Worm (Caenorhabditis elegans): ENCODE data around the gene coel-1.

The coel-1 gene

DNA sequence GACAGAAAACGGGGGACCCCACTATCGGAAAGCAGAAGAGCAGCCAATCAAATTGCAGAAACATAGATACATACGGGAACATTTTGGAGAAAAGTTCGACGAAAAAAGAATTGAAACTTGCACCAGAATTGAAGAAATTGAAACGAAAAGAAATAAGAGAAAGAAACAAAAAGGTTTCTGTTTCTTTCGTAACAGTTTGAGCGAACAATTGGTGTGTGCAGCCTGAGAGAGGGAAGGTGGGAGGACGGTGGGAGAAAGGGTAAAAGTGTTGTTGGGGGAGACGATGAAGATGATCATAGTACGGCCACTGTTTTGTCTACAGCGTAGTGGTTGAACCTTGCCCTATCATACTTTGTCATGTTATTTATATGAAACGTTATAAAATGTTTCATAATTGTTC is 29.5 kb downstream of the coel-1 start:
- no peak for TF ChIP-seq lin-13 (tag; optimal IDR thresholded peaks at IDR 0.05)
- no peak for TF ChIP-seq elt-3 (tag; optimal IDR thresholded peaks at IDR 0.05)
- no peak for TF ChIP-seq lin-32 (GFP tag; optimal IDR thresholded peaks at IDR 0.05)
- TF ChIP-seq hlh-1 (tag; optimal IDR thresholded peaks at IDR 0.05), result peak; percentile 63
- no peak for TF ChIP-seq zip-8 (tag; optimal IDR thresholded peaks at IDR 0.05)
- TF ChIP-seq snpc-4 (tag; optimal IDR thresholded peaks at IDR 0.05), result no peak
- no peak for TF ChIP-seq ces-1 (GFP tag; optimal IDR thresholded peaks at IDR 0.05)
- no peak for TF ChIP-seq nhr-76 (tag; optimal IDR thresholded peaks at IDR 0.05)
- no peak for TF ChIP-seq drap-1 (GFP tag; optimal IDR thresholded peaks at IDR 0.05)
- TF ChIP-seq sptf-1 (tag; optimal IDR thresholded peaks at IDR 0.05), result no peak
- no peak for TF ChIP-seq cnd-1 (tag; optimal IDR thresholded peaks at IDR 0.05)
- TF ChIP-seq pha-4 (tag; optimal IDR thresholded peaks at IDR 0.05), result no peak
- TF ChIP-seq ceh-83 (GFP tag; optimal IDR thresholded peaks at IDR 0.05), result peak; percentile 37

DNA sequence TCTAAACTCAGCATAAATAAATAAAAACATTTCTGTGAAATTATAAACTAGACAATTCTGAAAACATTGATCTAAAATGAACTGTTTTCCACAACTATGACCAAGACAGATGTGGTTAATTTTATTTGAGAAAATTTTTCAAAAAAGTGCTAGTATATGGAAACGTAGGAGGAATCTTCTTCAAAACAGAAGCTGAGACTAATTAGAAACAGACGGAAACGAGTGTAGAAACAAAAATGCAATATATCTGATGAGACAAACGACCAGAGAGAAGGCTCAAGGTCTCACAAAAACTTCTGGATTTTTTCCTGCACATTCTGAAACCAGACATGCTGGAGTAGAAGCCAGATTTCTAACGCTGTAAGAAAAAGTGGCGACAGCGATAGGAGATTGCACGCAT is 30.5 kb downstream of the coel-1 start:
- no peak for TF ChIP-seq ztf-11 (tag; optimal IDR thresholded peaks at IDR 0.05)

DNA sequence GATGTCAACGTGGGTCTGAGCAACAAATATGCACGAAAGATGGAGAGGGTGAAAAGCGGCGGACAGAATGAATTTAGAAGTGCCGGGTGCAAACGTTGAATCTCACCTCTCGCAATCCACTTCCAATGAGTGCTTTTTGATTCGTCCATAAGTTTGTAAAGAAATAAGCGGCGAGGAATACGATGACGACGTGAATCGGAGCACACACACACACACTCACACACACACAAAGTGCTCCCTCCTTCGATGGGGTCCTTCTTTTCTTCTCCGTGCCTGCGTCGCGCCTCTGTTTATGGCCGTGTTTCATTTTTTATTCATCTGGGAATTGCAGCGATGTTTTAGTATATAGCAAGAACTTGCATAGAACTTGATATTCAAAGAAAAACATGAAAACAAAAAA is 32.0 kb downstream of the coel-1 start, which contains the start of gene paf-2:
paf-2 (minus strand) TSS at position 290 of the 400 bp plus-strand sequence.
- TF ChIP-seq mep-1 (tag; optimal IDR thresholded peaks at IDR 0.05) (no peak), snpc-4 (tag; optimal IDR thresholded peaks at IDR 0.05) (no peak), ces-1 (GFP tag; optimal IDR thresholded peaks at IDR 0.05) (no peak), lin-32 (GFP tag; optimal IDR thresholded peaks at IDR 0.05) (no peak), sptf-1 (tag; optimal IDR thresholded peaks at IDR 0.05) (no peak)

DNA sequence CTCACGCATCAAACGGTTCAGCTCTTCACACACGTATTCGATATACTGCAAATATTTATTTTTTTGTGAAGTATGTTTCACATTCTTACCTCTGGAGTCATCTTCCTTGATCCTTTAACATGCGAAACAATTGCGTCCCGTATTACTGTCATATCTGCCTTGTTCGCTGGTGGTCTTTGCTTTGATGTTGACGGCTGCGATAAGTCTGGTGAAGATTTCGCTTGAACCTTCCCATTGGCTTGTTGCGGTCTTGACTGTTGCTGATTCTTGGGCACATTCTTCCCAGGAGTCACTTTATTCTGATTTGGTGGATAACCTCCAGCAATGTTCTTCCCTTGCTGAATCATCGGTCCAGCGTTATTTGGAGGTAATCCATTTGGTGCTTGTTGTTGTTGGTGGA is 37.7 kb downstream of the coel-1 start:
- TF ChIP-seq nhr-237 (tag; optimal IDR thresholded peaks at IDR 0.05), result no peak
- TF ChIP-seq flh-1 (GFP tag; optimal IDR thresholded peaks at IDR 0.05), result no peak
- TF ChIP-seq lin-32 (GFP tag; optimal IDR thresholded peaks at IDR 0.05), result no peak
- TF ChIP-seq unc-120 (tag; optimal IDR thresholded peaks at IDR 0.05; ENCODE audit: poor library complexity, severe bottlenecking), result no peak
- TF ChIP-seq elt-3 (tag; optimal IDR thresholded peaks at IDR 0.05), result no peak
- TF ChIP-seq mab-5 (tag; optimal IDR thresholded peaks at IDR 0.05), result no peak
- no peak for TF ChIP-seq tbx-8 (GFP tag; optimal IDR thresholded peaks at IDR 0.05)
- no peak for TF ChIP-seq M03D4.4 (tag; optimal IDR thresholded peaks at IDR 0.05)
- no peak for TF ChIP-seq bed-3 (GFP tag; optimal IDR thresholded peaks at IDR 0.05)
- TF ChIP-seq blmp-1 (tag; optimal IDR thresholded peaks at IDR 0.05), result no peak
- TF ChIP-seq elt-1 (tag; optimal IDR thresholded peaks at IDR 0.05; ENCODE audit: borderline replicate concordance, insufficient read depth), result no peak
- no peak for TF ChIP-seq ztf-11 (tag; optimal IDR thresholded peaks at IDR 0.05)
- no peak for TF ChIP-seq cnd-1 (tag; optimal IDR thresholded peaks at IDR 0.05)
- no peak for TF ChIP-seq unc-39 (tag; optimal IDR thresholded peaks at IDR 0.05)
- TF ChIP-seq nhr-28 (tag; optimal IDR thresholded peaks at IDR 0.05), result no peak

DNA sequence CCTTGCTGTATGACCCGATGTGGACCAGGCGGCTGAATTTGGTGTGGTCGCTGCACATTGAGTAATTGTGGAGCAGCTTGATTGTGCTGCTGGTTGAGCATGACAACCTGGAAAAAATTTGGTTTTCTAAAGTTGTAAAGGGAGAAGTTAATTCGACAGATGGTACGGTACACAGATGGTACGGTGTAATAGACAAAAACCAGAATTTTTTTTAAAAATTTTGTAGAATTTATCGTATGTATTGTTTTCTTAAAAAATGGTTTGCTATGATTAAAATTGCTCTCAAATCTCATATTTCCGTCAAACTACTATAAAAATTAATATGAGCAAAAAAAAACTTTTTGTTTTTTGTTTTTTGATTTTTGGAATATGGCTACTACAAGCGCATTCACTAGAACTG is 41.4 kb downstream of the coel-1 start, which contains the start of gene pqn-15:
pqn-15 (minus strand) TSS at position 101 of the 400 bp plus-strand sequence.
- TF ChIP-seq tbx-8 (GFP tag; optimal IDR thresholded peaks at IDR 0.05), result no peak
- no peak for TF ChIP-seq M03D4.4 (tag; optimal IDR thresholded peaks at IDR 0.05)
- TF ChIP-seq elt-3 (tag; optimal IDR thresholded peaks at IDR 0.05), result no peak
- no peak for TF ChIP-seq ceh-83 (GFP tag; optimal IDR thresholded peaks at IDR 0.05)
- TF ChIP-seq flh-1 (GFP tag; optimal IDR thresholded peaks at IDR 0.05), result no peak
- TF ChIP-seq ces-1 (GFP tag; optimal IDR thresholded peaks at IDR 0.05), result no peak
- no peak for TF ChIP-seq unc-39 (tag; optimal IDR thresholded peaks at IDR 0.05)
- no peak for TF ChIP-seq sptf-1 (tag; optimal IDR thresholded peaks at IDR 0.05)
- no peak for TF ChIP-seq nhr-237 (tag; optimal IDR thresholded peaks at IDR 0.05)
- TF ChIP-seq nhr-76 (tag; optimal IDR thresholded peaks at IDR 0.05), result no peak
- TF ChIP-seq cnd-1 (tag; optimal IDR thresholded peaks at IDR 0.05), result no peak
- TF ChIP-seq nhr-28 (tag; optimal IDR thresholded peaks at IDR 0.05), result no peak
- TF ChIP-seq mab-5 (tag; optimal IDR thresholded peaks at IDR 0.05), result no peak
- TF ChIP-seq elt-1 (tag; optimal IDR thresholded peaks at IDR 0.05; ENCODE audit: borderline replicate concordance, insufficient read depth), result no peak
- TF ChIP-seq ztf-11 (tag; optimal IDR thresholded peaks at IDR 0.05), result no peak
- no peak for TF ChIP-seq nhr-12 (tag; optimal IDR thresholded peaks at IDR 0.05)
- TF ChIP-seq drap-1 (GFP tag; optimal IDR thresholded peaks at IDR 0.05), result no peak
- TF ChIP-seq blmp-1 (tag; optimal IDR thresholded peaks at IDR 0.05), result no peak
- TF ChIP-seq unc-120 (tag; optimal IDR thresholded peaks at IDR 0.05; ENCODE audit: poor library complexity, severe bottlenecking), result no peak

ce11 chrX:4307559-4308005 is 42.1 kb downstream of the coel-1 start:
- peak; percentile 28 for TF ChIP-seq lin-13 (tag; optimal IDR thresholded peaks at IDR 0.05)
- TF ChIP-seq ces-1 (GFP tag; optimal IDR thresholded peaks at IDR 0.05), result peak; percentile 51
- TF ChIP-seq ceh-83 (GFP tag; optimal IDR thresholded peaks at IDR 0.05), result no peak
- peak; percentile 14 for TF ChIP-seq unc-120 (tag; optimal IDR thresholded peaks at IDR 0.05; ENCODE audit: poor library complexity, severe bottlenecking)
- peak; percentile 78 for TF ChIP-seq mls-2 (tag; optimal IDR thresholded peaks at IDR 0.05)
- TF ChIP-seq ztf-11 (tag; optimal IDR thresholded peaks at IDR 0.05), result no peak
- TF ChIP-seq cnd-1 (tag; optimal IDR thresholded peaks at IDR 0.05), result peak; percentile 10
- peak; percentile 69 for TF ChIP-seq ceh-43 (GFP tag; optimal IDR thresholded peaks at IDR 0.05)
- peak; percentile 19 for TF ChIP-seq sptf-1 (tag; optimal IDR thresholded peaks at IDR 0.05)
